Worm (Caenorhabditis elegans) whole organism, L1 larva: ENCODE data around the gene gon-14.

Source experiments
- C16A3.4 ChIP-seq: fragments of 150-350 bp; optimal IDR thresholded peaks from 2 replicates; lab custom pipeline; 2014; ENCODE audit warnings: missing biosample characterization, missing genetic modification characterization
- aly-2 ChIP-seq: fragments of 150-350 bp; optimal IDR thresholded peaks from 2 replicates; lab custom pipeline; 2014; ENCODE audit warnings: missing biosample characterization, missing genetic modification characterization
- ama-1 ChIP-seq: fragments of 150-350 bp; optimal IDR thresholded peaks from 2 replicates; lab custom pipeline; 2014
- ceh-63 ChIP-seq: fragments of 200-800 bp; sonication (Bioruptor generic); optimal IDR thresholded peaks from 2 replicates; lab custom pipeline; 2018; ENCODE audit warnings: mild to moderate bottlenecking, missing genetic modification characterization, missing compliant biosample characterization
- ceh-88 ChIP-seq: fragments of 200-800 bp; sonication (Bioruptor generic); IDR thresholded peaks from 2 replicates; pipeline ENCODE4 v1.3.6; 2022; ENCODE audit warnings: missing genetic modification characterization, missing compliant biosample characterization
- ceh-90 ChIP-seq: sonication (generic microtip); optimal IDR thresholded peaks from 2 replicates; lab custom pipeline; 2016; ENCODE audit warnings: missing genetic modification characterization, missing compliant biosample characterization
- dpl-1 ChIP-seq, 3 experiments: fragments of 150-350 bp in 2 of 3; sonication (generic microtip) in 1 of 3; optimal IDR thresholded peaks; 2 replicates each; lab custom pipeline; 2014 to 2017; ENCODE audit warnings: missing biosample characterization in 3 of 3, missing genetic modification characterization in 3 of 3, missing genetic modification reagents in 3 of 3
- dsc-1 ChIP-seq: sonication (generic microtip); optimal IDR thresholded peaks from 2 replicates; lab custom pipeline; 2016; ENCODE audit warnings: mild to moderate bottlenecking, missing genetic modification characterization, missing compliant biosample characterization
- efl-3 ChIP-seq: fragments of 200-800 bp; sonication (Bioruptor generic); optimal IDR thresholded peaks from 2 replicates; lab custom pipeline; 2018; ENCODE audit warnings: mild to moderate bottlenecking, missing genetic modification characterization, missing compliant biosample characterization
- elt-3 ChIP-seq, 6 experiments: fragments of 150-350 bp in 1 of 6; sonication (generic microtip); optimal IDR thresholded peaks; 2 replicates each; lab custom pipeline; 2017 to 2018; ENCODE audit warnings: missing biosample characterization in 6 of 6, missing genetic modification characterization in 6 of 6, inconsistent platforms in 1 of 6
- ets-5 ChIP-seq: fragments of 200-800 bp; sonication (Bioruptor generic); IDR thresholded peaks from 2 replicates; pipeline ENCODE4 v1.3.6; 2022; ENCODE audit warnings: missing genetic modification characterization, missing compliant biosample characterization
- fkh-10 ChIP-seq: sonication (generic microtip); optimal IDR thresholded peaks from 2 replicates; lab custom pipeline; 2017; ENCODE audit warnings: missing biosample characterization, missing genetic modification reagents, missing genetic modification characterization
- fkh-4 ChIP-seq: sonication (generic microtip); optimal IDR thresholded peaks from 2 replicates; lab custom pipeline; 2016; ENCODE audit warnings: missing compliant biosample characterization, missing genetic modification characterization, borderline replicate concordance
- fkh-8 ChIP-seq: sonication (generic microtip); optimal IDR thresholded peaks from 2 replicates; lab custom pipeline; 2016; ENCODE audit warnings: mild to moderate bottlenecking, missing genetic modification characterization, missing compliant biosample characterization
- fos-1 ChIP-seq: fragments of 150-350 bp; optimal IDR thresholded peaks from 2 replicates; lab custom pipeline; 2014; ENCODE audit warnings: missing biosample characterization, missing genetic modification characterization
- grh-1 ChIP-seq: fragments of 200-800 bp; sonication (Bioruptor generic); IDR thresholded peaks from 2 replicates; pipeline ENCODE4 v1.3.6; 2022; ENCODE audit warnings: missing genetic modification reagents, missing genetic modification characterization, missing compliant biosample characterization
- hlh-17 ChIP-seq: fragments of 200-800 bp; sonication (Bioruptor generic); optimal IDR thresholded peaks from 2 replicates; lab custom pipeline; 2018; ENCODE audit warnings: missing genetic modification characterization, mild to moderate bottlenecking, missing compliant biosample characterization, moderate library complexity, borderline replicate concordance
- jun-1 ChIP-seq: fragments of 150-350 bp; optimal IDR thresholded peaks from 2 replicates; lab custom pipeline; 2014; ENCODE audit warnings: missing biosample characterization, missing genetic modification reagents, missing genetic modification characterization
- lin-35 ChIP-seq, 2 experiments: fragments of 150-350 bp; optimal IDR thresholded peaks; 2 replicates each; lab custom pipeline; 2014; ENCODE audit warnings: missing biosample characterization in 2 of 2, missing genetic modification characterization in 2 of 2, missing genetic modification reagents in 2 of 2
- lin-39 ChIP-seq: fragments of 150-350 bp; optimal IDR thresholded peaks from 2 replicates; lab custom pipeline; 2014; ENCODE audit warnings: missing biosample characterization, missing genetic modification reagents, missing genetic modification characterization
- lir-3 ChIP-seq: sonication (generic microtip); optimal IDR thresholded peaks from 2 replicates; lab custom pipeline; 2016; ENCODE audit warnings: mild to moderate bottlenecking, missing genetic modification characterization, moderate library complexity, missing compliant biosample characterization; ENCODE audit not compliant: poor library complexity
- mab-9 ChIP-seq: fragments of 200-800 bp; sonication (Bioruptor generic); IDR thresholded peaks from 2 replicates; pipeline ENCODE4 v1.3.6; 2022; ENCODE audit warnings: missing genetic modification reagents, missing genetic modification characterization, missing compliant biosample characterization
- nhr-12 ChIP-seq: sonication (generic microtip); optimal IDR thresholded peaks from 2 replicates; lab custom pipeline; 2017; ENCODE audit warnings: missing biosample characterization, missing genetic modification characterization
- nhr-19 ChIP-seq: fragments of 200-800 bp; sonication (Bioruptor generic); conservative IDR thresholded peaks from 2 replicates; pipeline ENCODE4 v1.3.6; 2022; ENCODE audit warnings: missing genetic modification characterization, missing compliant biosample characterization
- nhr-28 ChIP-seq: fragments of 150-350 bp; optimal IDR thresholded peaks from 2 replicates; lab custom pipeline; 2014; ENCODE audit warnings: missing biosample characterization, missing genetic modification characterization
- nhr-47 ChIP-seq: sonication (generic microtip); optimal IDR thresholded peaks from 2 replicates; lab custom pipeline; 2016; ENCODE audit warnings: mild to moderate bottlenecking, missing genetic modification characterization, moderate library complexity, missing compliant biosample characterization
- nhr-71 ChIP-seq: sonication (generic microtip); optimal IDR thresholded peaks from 2 replicates; lab custom pipeline; 2016; ENCODE audit warnings: mild to moderate bottlenecking, missing genetic modification characterization, moderate library complexity, missing compliant biosample characterization
- nhr-77 ChIP-seq: fragments of 150-350 bp; optimal IDR thresholded peaks from 2 replicates; lab custom pipeline; 2014; ENCODE audit warnings: missing biosample characterization, missing genetic modification characterization
- nhr-84 ChIP-seq: sonication (generic microtip); optimal IDR thresholded peaks from 2 replicates; lab custom pipeline; 2017; ENCODE audit warnings: missing biosample characterization, missing genetic modification characterization
- nhr-90 ChIP-seq: sonication (generic microtip); optimal IDR thresholded peaks from 2 replicates; lab custom pipeline; 2016; ENCODE audit warnings: mild to moderate bottlenecking, missing genetic modification characterization, missing compliant biosample characterization; ENCODE audit not compliant: poor library complexity
- pag-3 ChIP-seq: sonication (generic microtip); optimal IDR thresholded peaks from 2 replicates; lab custom pipeline; 2017; ENCODE audit warnings: missing genetic modification characterization, mild to moderate bottlenecking, missing compliant biosample characterization, antibody characterized with exemption, borderline replicate concordance; ENCODE audit not compliant: insufficient read depth
- pax-3 ChIP-seq: fragments of 200-800 bp; sonication (Bioruptor generic); optimal IDR thresholded peaks from 2 replicates; lab custom pipeline; 2018; ENCODE audit warnings: mild to moderate bottlenecking, missing genetic modification characterization, moderate library complexity, missing compliant biosample characterization
- pqm-1 ChIP-seq: sonication (generic microtip); optimal IDR thresholded peaks from 3 replicates; lab custom pipeline; 2017; ENCODE audit warnings: missing biosample characterization, missing genetic modification characterization
- rnt-1 ChIP-seq: sonication (generic microtip); optimal IDR thresholded peaks from 2 replicates; lab custom pipeline; 2016; ENCODE audit warnings: mild to moderate bottlenecking, missing genetic modification characterization, moderate library complexity, missing compliant biosample characterization
- skn-1 ChIP-seq: fragments of 150-350 bp; optimal IDR thresholded peaks from 2 replicates; lab custom pipeline; 2014; ENCODE audit warnings: missing biosample characterization, missing genetic modification characterization
- snu-23 ChIP-seq: sonication (generic microtip); optimal IDR thresholded peaks from 2 replicates; lab custom pipeline; 2016; ENCODE audit warnings: missing genetic modification characterization, missing compliant biosample characterization
- sox-4 ChIP-seq: sonication (generic microtip); optimal IDR thresholded peaks from 2 replicates; lab custom pipeline; 2016; ENCODE audit warnings: missing genetic modification characterization, missing compliant biosample characterization
- swsn-7 ChIP-seq: sonication (generic microtip); optimal IDR thresholded peaks from 2 replicates; lab custom pipeline; 2016; ENCODE audit warnings: missing genetic modification characterization, missing compliant biosample characterization
- tlp-1 ChIP-seq: fragments of 150-350 bp; optimal IDR thresholded peaks from 2 replicates; lab custom pipeline; 2014; ENCODE audit warnings: missing biosample characterization, missing genetic modification characterization
- unc-30 ChIP-seq: sonication (generic microtip); optimal IDR thresholded peaks from 2 replicates; lab custom pipeline; 2017; ENCODE audit warnings: missing biosample characterization, missing genetic modification characterization
- ztf-11 ChIP-seq, 2 experiments: sonication (generic microtip); optimal IDR thresholded peaks; 2 replicates each; lab custom pipeline; 2016 to 2017; ENCODE audit warnings: missing genetic modification characterization in 2 of 2, missing biosample characterization in 1 of 2, missing compliant biosample characterization in 1 of 2
- ztf-4 ChIP-seq: fragments of 150-350 bp; optimal IDR thresholded peaks from 2 replicates; lab custom pipeline; 2014; ENCODE audit warnings: missing biosample characterization, missing genetic modification characterization

Gene gon-14

DNA sequence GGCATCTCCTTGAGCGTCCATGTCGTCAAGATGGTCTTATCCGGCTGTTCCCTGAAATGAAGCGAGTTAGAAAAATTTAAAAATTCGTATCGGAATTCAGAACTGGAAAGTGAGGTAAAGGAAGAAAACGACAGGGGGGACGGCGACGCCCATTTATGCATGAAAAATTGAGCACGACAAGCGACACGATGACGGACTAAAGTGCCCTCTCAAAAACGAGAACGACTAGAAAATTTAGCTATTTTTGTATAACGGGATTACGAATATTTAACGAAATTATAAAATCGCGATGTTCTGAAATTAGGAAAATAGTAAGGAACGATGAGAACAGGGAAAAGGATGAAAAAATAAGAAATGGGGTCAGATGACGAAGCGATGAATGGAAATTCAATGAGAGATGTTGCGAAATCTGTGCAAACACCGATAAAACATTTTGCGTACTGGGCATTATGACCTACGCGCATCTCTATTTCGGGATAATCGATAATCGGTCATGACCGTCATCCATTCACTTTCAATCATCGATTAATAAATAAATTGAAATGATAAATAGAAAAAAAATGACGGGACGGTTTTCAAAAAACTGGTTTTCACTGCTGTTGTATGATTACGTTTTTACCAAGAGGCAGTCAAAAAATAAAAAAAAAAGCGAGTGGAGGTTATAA is 45.6 kb upstream of the gon-14 start, which contains the start of gene snb-1 (continued):
- TF ChIP-seq nhr-28 (tag; lab: Kevin White, UChicago) = no peak
- TF ChIP-seq elt-3 (tag; optimal IDR thresholded peaks at IDR 0.05; lab: Kevin White, UChicago) = peak in 2 of 6 experiments; percentile 78 to 87
- peak; percentile 75 to 80 for TF ChIP-seq lin-35 (GFP tag; optimal IDR thresholded peaks at IDR 0.05; lab: Kevin White, UChicago)
- TF ChIP-seq unc-30 (tag; lab: Kevin White, UChicago) = no peak
- TF ChIP-seq rnt-1 = peak; percentile 49
- peak; percentile 54 for TF ChIP-seq nhr-19 (GFP tag; lab: Robert Waterston, UW)
- TF ChIP-seq efl-3 (GFP tag; lab: Kevin White, UChicago) = no peak
- TF ChIP-seq skn-1 (tag; lab: Kevin White, UChicago) = peak; percentile 91
- no peak for TF ChIP-seq pqm-1 (tag; lab: Kevin White, UChicago)
- no peak for TF ChIP-seq nhr-12 (tag; lab: Kevin White, UChicago)
- peak; percentile 59 for TF ChIP-seq jun-1
- TF ChIP-seq mab-9 (GFP tag; lab: Robert Waterston, UW) = no peak
- no peak for TF ChIP-seq ets-5 (GFP tag; lab: Robert Waterston, UW)
- TF ChIP-seq ztf-4 = peak; percentile 35
- TF ChIP-seq dsc-1 = peak; percentile 34
- peak; percentile 58 for TF ChIP-seq grh-1 (GFP tag; lab: Robert Waterston, UW)
- TF ChIP-seq fkh-10 (GFP tag; lab: Kevin White, UChicago) = no peak
- no peak for TF ChIP-seq pag-3
- TF ChIP-seq ceh-88 (GFP tag; lab: Robert Waterston, UW) = no peak
- TF ChIP-seq ceh-90 (tag; lab: Kevin White, UChicago) = no peak
- peak; percentile 79 for TF ChIP-seq nhr-71
- TF ChIP-seq dpl-1 (GFP tag; optimal IDR thresholded peaks at IDR 0.05; lab: Kevin White, UChicago) = peak; percentile 61 to 71 (median 62)
- no peak for TF ChIP-seq hlh-17 (GFP tag; lab: Kevin White, UChicago)
- peak; percentile 16 for TF ChIP-seq fkh-4
- TF ChIP-seq lin-39 = no peak
- peak; percentile 54 for TF ChIP-seq swsn-7 (tag; lab: Kevin White, UChicago)
- peak; percentile 4 for TF ChIP-seq sox-4 (tag; lab: Kevin White, UChicago)
- TF ChIP-seq aly-2 (tag; lab: Kevin White, UChicago) = no peak
- peak; percentile 19 for TF ChIP-seq nhr-77 (tag; lab: Kevin White, UChicago)
- TF ChIP-seq snu-23 (GFP tag; lab: Kevin White, UChicago) = peak; percentile 82
- TF ChIP-seq nhr-47 (tag; lab: Kevin White, UChicago) = peak; percentile 62
- TF ChIP-seq C16A3.4 (tag; lab: Kevin White, UChicago) = peak; percentile 78
- TF ChIP-seq ztf-11 (tag; optimal IDR thresholded peaks at IDR 0.05; lab: Kevin White, UChicago) = no peak
- TF ChIP-seq pax-3 (tag; lab: Kevin White, UChicago) = no peak
- TF ChIP-seq fkh-8 (tag; lab: Kevin White, UChicago) = no peak
- TF ChIP-seq tlp-1 (tag; lab: Kevin White, UChicago) = no peak

DNA sequence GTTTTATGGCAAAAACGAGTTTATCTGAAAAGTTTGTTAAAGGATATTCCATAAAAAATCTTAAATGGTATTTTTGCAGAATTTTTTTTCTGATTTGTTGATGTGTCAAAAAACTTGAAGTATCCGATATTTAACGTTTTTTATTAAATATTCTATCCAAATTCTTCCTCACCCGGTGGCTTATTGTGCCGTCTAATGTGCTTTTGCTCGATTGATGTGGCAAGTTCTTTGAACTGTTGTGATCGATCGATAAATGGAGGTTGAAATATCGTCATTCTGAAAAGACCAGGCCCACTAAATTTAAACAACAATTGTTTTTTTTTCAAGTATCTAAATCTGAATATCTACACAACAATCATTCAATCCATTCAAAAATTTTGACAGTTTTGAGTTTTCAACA is 44.2 kb upstream of the gon-14 start, which contains the start of gene syx-18:
TSS of gene syx-18 (minus strand) at position 276 of the 400 bp plus-strand sequence.
- TF ChIP-seq fos-1 (tag; lab: Kevin White, UChicago) = peak; percentile 3
- no peak for TF ChIP-seq ceh-63 (GFP tag; lab: Kevin White, UChicago)
- TF ChIP-seq nhr-47 (tag; lab: Kevin White, UChicago) = peak; percentile 18
- TF ChIP-seq mab-9 (GFP tag; lab: Robert Waterston, UW) = no peak
- no peak for TF ChIP-seq nhr-84 (tag; lab: Kevin White, UChicago)
- TF ChIP-seq ama-1 (lab: Kevin White, UChicago) = peak; percentile 58
- peak; percentile 5 for TF ChIP-seq nhr-90 (tag; lab: Kevin White, UChicago)
- no peak for TF ChIP-seq lir-3 (tag; lab: Kevin White, UChicago)
